Worm (Caenorhabditis elegans) whole organism, L3 larva: Measurements from ENCODE around the gene H10E21.1.

Source experiments
- R02D3.7 ChIP-seq: fragments of 150-350 bp; optimal IDR thresholded peaks from 2 replicates; lab custom pipeline; 2014; ENCODE audit warnings: missing biosample characterization, missing genetic modification characterization
- aly-2 ChIP-seq: fragments of 150-350 bp; optimal IDR thresholded peaks from 2 replicates; lab custom pipeline; 2014; ENCODE audit warnings: missing biosample characterization, missing genetic modification characterization
- ama-1 ChIP-seq: fragments of 150-350 bp; optimal IDR thresholded peaks from 2 replicates; lab custom pipeline; 2018
- ceh-16 ChIP-seq: sonication (generic microtip); optimal IDR thresholded peaks from 2 replicates; lab custom pipeline; 2017; ENCODE audit warnings: missing biosample characterization, missing genetic modification characterization
- ceh-28 ChIP-seq: fragments of 150-350 bp; optimal IDR thresholded peaks from 2 replicates; lab custom pipeline; 2014; ENCODE audit warnings: missing biosample characterization, missing genetic modification reagents, missing genetic modification characterization
- daf-12 ChIP-seq: fragments of 150-350 bp; optimal IDR thresholded peaks from 2 replicates; lab custom pipeline; 2014; ENCODE audit warnings: missing biosample characterization, missing genetic modification reagents, missing genetic modification characterization
- egl-27 ChIP-seq: sonication (generic microtip); optimal IDR thresholded peaks from 4 replicates; lab custom pipeline; 2017; ENCODE audit warnings: missing biosample characterization, missing genetic modification reagents, missing genetic modification characterization
- egl-5 ChIP-seq: fragments of 150-350 bp; optimal IDR thresholded peaks from 2 replicates; lab custom pipeline; 2017; ENCODE audit warnings: missing biosample characterization, missing genetic modification reagents, missing genetic modification characterization, inconsistent platforms
- elt-2 ChIP-seq: sonication (generic microtip); optimal IDR thresholded peaks from 2 replicates; lab custom pipeline; 2016; ENCODE audit warnings: missing genetic modification reagents, mild to moderate bottlenecking, missing genetic modification characterization, missing compliant biosample characterization
- eor-1 ChIP-seq, 2 experiments: fragments of 150-350 bp; optimal IDR thresholded peaks; 2 replicates each; lab custom pipeline; 2014 to 2018; ENCODE audit warnings: missing biosample characterization in 2 of 2, missing genetic modification characterization in 2 of 2
- fkh-10 ChIP-seq: sonication (generic microtip); optimal IDR thresholded peaks from 2 replicates; lab custom pipeline; 2017; ENCODE audit warnings: missing biosample characterization, missing genetic modification reagents, missing genetic modification characterization
- fkh-2 ChIP-seq: fragments of 150-350 bp; optimal IDR thresholded peaks from 2 replicates; lab custom pipeline; 2014; ENCODE audit warnings: missing biosample characterization, missing genetic modification reagents, missing genetic modification characterization
- fos-1 ChIP-seq: fragments of 150-350 bp; optimal IDR thresholded peaks from 2 replicates; lab custom pipeline; 2014; ENCODE audit warnings: missing biosample characterization, missing genetic modification characterization
- hmg-11 ChIP-seq: sonication (generic microtip); optimal IDR thresholded peaks from 2 replicates; lab custom pipeline; 2016; ENCODE audit warnings: missing genetic modification characterization, missing compliant biosample characterization
- jun-1 ChIP-seq: fragments of 150-350 bp; optimal IDR thresholded peaks from 2 replicates; lab custom pipeline; 2014; ENCODE audit warnings: missing biosample characterization, missing genetic modification reagents, missing genetic modification characterization
- lin-15B ChIP-seq: fragments of 150-350 bp; optimal IDR thresholded peaks from 2 replicates; lab custom pipeline; 2014; ENCODE audit warnings: missing biosample characterization, missing genetic modification characterization
- lin-39 ChIP-seq: fragments of 150-350 bp; optimal IDR thresholded peaks from 2 replicates; lab custom pipeline; 2018; ENCODE audit warnings: missing biosample characterization, missing genetic modification reagents, missing genetic modification characterization
- lsy-12 ChIP-seq: sonication (generic microtip); optimal IDR thresholded peaks from 2 replicates; lab custom pipeline; 2016; ENCODE audit warnings: mild to moderate bottlenecking, missing genetic modification characterization, missing compliant biosample characterization
- mdl-1 ChIP-seq: fragments of 150-350 bp; optimal IDR thresholded peaks from 2 replicates; lab custom pipeline; 2014; ENCODE audit warnings: missing biosample characterization, missing genetic modification characterization
- mml-1 ChIP-seq: fragments of 150-350 bp; sonication (generic microtip); optimal IDR thresholded peaks from 3 replicates; lab custom pipeline; 2014; ENCODE audit warnings: missing biosample characterization, missing genetic modification characterization
- nfya-1 ChIP-seq: sonication (generic microtip); optimal IDR thresholded peaks from 2 replicates; lab custom pipeline; 2017; ENCODE audit warnings: missing genetic modification characterization, mild to moderate bottlenecking, missing compliant biosample characterization, antibody characterized with exemption, moderate library complexity; ENCODE audit not compliant: insufficient read depth
- nhr-11 ChIP-seq: fragments of 150-350 bp; optimal IDR thresholded peaks from 2 replicates; lab custom pipeline; 2014; ENCODE audit warnings: missing biosample characterization, missing genetic modification characterization
- nhr-12 ChIP-seq: fragments of 150-350 bp; optimal IDR thresholded peaks from 2 replicates; lab custom pipeline; 2014; ENCODE audit warnings: missing biosample characterization, missing genetic modification characterization
- nhr-25 ChIP-seq: sonication (generic microtip); optimal IDR thresholded peaks from 2 replicates; lab custom pipeline; 2017; ENCODE audit warnings: missing biosample characterization, missing genetic modification characterization
- nhr-76 ChIP-seq: fragments of 150-350 bp; sonication (generic microtip); optimal IDR thresholded peaks from 5 replicates; lab custom pipeline; 2014; ENCODE audit warnings: missing biosample characterization, missing genetic modification characterization
- nhr-77 ChIP-seq: fragments of 150-350 bp; optimal IDR thresholded peaks from 2 replicates; lab custom pipeline; 2014; ENCODE audit warnings: missing biosample characterization, missing genetic modification characterization
- skn-1 ChIP-seq: fragments of 150-350 bp; optimal IDR thresholded peaks from 2 replicates; lab custom pipeline; 2014; ENCODE audit warnings: missing biosample characterization, missing genetic modification characterization
- snpc-4 ChIP-seq: fragments of 150-350 bp; optimal IDR thresholded peaks from 2 replicates; lab custom pipeline; 2014; ENCODE audit warnings: missing biosample characterization, missing genetic modification characterization
- tbx-2 ChIP-seq: sonication (generic microtip); optimal IDR thresholded peaks from 2 replicates; lab custom pipeline; 2016; ENCODE audit warnings: mild to moderate bottlenecking, missing genetic modification characterization, missing compliant biosample characterization
- ztf-11 ChIP-seq: fragments of 150-350 bp; optimal IDR thresholded peaks from 2 replicates; lab custom pipeline; 2014; ENCODE audit warnings: missing biosample characterization, missing genetic modification characterization
- ztf-4 ChIP-seq: fragments of 150-350 bp; optimal IDR thresholded peaks from 2 replicates; lab custom pipeline; 2014; ENCODE audit warnings: missing biosample characterization, missing genetic modification characterization

The H10E21.1 gene

DNA sequence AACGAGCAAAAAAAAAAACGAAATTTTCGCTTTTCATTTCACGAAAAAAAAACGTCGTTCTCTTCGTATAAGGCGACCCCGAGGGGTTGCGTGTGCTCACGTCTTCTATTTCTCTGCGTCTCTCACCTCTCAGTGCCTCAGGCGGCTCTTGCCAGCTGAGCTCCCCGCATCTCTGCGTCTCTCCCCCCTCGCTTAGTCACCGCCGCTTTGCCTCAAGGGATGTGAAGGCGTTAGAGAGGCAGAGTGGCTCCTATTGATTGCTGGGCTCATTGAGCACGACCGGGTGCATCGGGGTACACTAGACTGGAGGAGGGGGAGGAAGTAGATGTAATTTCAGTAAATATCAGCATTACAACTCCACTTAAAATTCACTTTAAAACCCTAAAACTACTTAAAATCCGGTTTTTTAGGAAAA lies 10.0 kb downstream of the H10E21.1 start (continued):
- peak; percentile 41 for TF ChIP-seq mdl-1
- TF ChIP-seq lsy-12 (tag; lab: Kevin White, UChicago): peak; percentile 18
- TF ChIP-seq fkh-10: peak; percentile 45
- no peak for TF ChIP-seq ama-1 (lab: Kevin White, UChicago)
- no peak for TF ChIP-seq egl-27 (tag; lab: Kevin White, UChicago)
- TF ChIP-seq nhr-11: peak; percentile 38
- no peak for TF ChIP-seq mml-1
- TF ChIP-seq ztf-4 (tag; lab: Kevin White, UChicago): no peak

- no peak for TF ChIP-seq mml-1
- TF ChIP-seq lin-39 (tag; lab: Kevin White, UChicago): no peak
- no peak for TF ChIP-seq elt-2 (tag; lab: Kevin White, UChicago)
- no peak for TF ChIP-seq fkh-2 (tag; lab: Kevin White, UChicago)
- no peak for TF ChIP-seq fos-1 (tag; lab: Kevin White, UChicago)
- no peak for TF ChIP-seq ztf-11 (tag; lab: Kevin White, UChicago)
- no peak for TF ChIP-seq nhr-77 (tag; lab: Kevin White, UChicago)
- no peak for TF ChIP-seq skn-1
These were observed 11.9 kb downstream of the H10E21.1 start for ce11 chrIII:27341-27947.

- TF ChIP-seq elt-2 (tag; lab: Kevin White, UChicago) (no peak), fos-1 (tag; lab: Kevin White, UChicago) (no peak), nhr-76 (tag; lab: Kevin White, UChicago) (no peak), fkh-2 (tag; lab: Kevin White, UChicago) (no peak), nhr-77 (tag; lab: Kevin White, UChicago) (no peak), tbx-2 (tag; lab: Kevin White, UChicago) (no peak), lin-15B (tag; lab: Kevin White, UChicago) (no peak), nfya-1 (tag; lab: Kevin White, UChicago) (no peak), jun-1 (tag; lab: Kevin White, UChicago) (no peak), daf-12 (no peak), aly-2 (no peak), lin-39 (tag; lab: Kevin White, UChicago) (no peak), nhr-25 (tag; lab: Kevin White, UChicago) (no peak), ceh-28 (tag; lab: Kevin White, UChicago) (no peak), nhr-12 (tag; lab: Kevin White, UChicago) (no peak), ztf-4 (tag; lab: Kevin White, UChicago) (no peak), lsy-12 (tag; lab: Kevin White, UChicago) (no peak), snpc-4 (tag; lab: Kevin White, UChicago) (no peak), fkh-10 (no peak), ceh-16 (no peak)
These were observed 13.3 kb downstream of the H10E21.1 start for ce11 chrIII:28841-29240.

DNA sequence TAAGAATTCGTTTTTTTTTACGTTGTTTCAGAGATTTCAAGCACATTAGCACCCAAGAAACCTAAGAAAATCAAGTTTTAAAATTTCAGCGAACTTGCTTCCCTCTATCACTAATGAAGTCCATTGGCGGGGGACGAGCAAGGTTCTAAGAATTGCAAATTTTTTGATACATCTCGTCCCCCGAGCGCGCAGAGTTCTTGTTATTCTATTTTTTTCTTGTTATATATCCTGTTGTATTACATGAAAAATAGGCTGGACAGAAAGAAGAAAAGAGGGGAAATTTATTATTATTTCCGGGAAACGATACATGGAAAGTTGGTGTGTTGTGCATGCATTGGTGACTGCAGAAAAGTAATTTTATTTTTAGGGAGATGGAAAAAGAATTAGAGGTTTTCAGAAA lies 14.1 kb downstream of the H10E21.1 start:
- no peak for TF ChIP-seq hmg-11 (tag; lab: Kevin White, UChicago)
- TF ChIP-seq jun-1 (tag; lab: Kevin White, UChicago): no peak
- no peak for TF ChIP-seq mdl-1
- no peak for TF ChIP-seq mml-1
- no peak for TF ChIP-seq nhr-12 (tag; lab: Kevin White, UChicago)
- no peak for TF ChIP-seq ztf-11 (tag; lab: Kevin White, UChicago)
- TF ChIP-seq skn-1: no peak
- no peak for TF ChIP-seq eor-1 (tag; optimal IDR thresholded peaks at IDR 0.05; lab: Kevin White, UChicago)

- TF ChIP-seq nfya-1 (tag; lab: Kevin White, UChicago) (peak; percentile 35), skn-1 (no peak), fkh-10 (peak; percentile 94)
These were observed 14.8 kb downstream of the H10E21.1 start for ce11 chrIII:30399-30798.

ce11 chrIII:31600-31999 lies 16.0 kb downstream of the H10E21.1 start:
- TF ChIP-seq nhr-76 (tag; lab: Kevin White, UChicago): no peak
- TF ChIP-seq, all 47 proteins: peak for 0

DNA sequence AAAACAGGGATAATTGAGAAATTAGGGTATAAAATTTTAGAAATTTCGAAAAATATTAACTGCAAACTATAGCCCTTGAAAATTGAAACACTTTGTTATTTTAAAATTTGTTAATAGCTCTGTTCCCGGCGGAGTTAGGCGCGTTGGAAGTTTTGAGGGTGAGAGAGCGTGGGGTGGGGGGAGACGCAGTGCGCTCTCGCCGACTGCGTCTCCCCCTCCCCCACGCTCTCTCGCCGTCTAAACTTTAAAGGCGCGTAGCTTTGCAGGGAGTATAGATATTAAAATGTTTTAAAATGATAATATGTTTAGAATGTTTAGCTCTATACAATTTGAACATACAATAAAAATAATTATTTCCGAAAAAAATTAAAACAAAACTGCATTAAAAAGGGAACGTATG lies 17.7 kb downstream of the H10E21.1 start:
- no peak for TF ChIP-seq egl-5 (tag; lab: Kevin White, UChicago)
- no peak for TF ChIP-seq ztf-4 (tag; lab: Kevin White, UChicago)
- no peak for TF ChIP-seq R02D3.7 (tag; lab: Kevin White, UChicago)
- TF ChIP-seq nhr-11: no peak
- TF ChIP-seq lin-15B (tag; lab: Kevin White, UChicago): no peak
- no peak for TF ChIP-seq ceh-28 (tag; lab: Kevin White, UChicago)
